Worm (Caenorhabditis elegans): Measurements from ENCODE around the gene fil-2.

fil-2 gene

ce11 chrV:6231902-6232340 is 46.9 kb upstream of the fil-2 start:
- no peak for TF ChIP-seq cebp-1 (GFP tag; IDR thresholded peaks at IDR 0.05)
- peak; percentile 19 for TF ChIP-seq cebp-1 (tag; optimal IDR thresholded peaks at IDR 0.05)
- TF ChIP-seq pha-4 (tag; optimal IDR thresholded peaks at IDR 0.05), result no peak

DNA sequence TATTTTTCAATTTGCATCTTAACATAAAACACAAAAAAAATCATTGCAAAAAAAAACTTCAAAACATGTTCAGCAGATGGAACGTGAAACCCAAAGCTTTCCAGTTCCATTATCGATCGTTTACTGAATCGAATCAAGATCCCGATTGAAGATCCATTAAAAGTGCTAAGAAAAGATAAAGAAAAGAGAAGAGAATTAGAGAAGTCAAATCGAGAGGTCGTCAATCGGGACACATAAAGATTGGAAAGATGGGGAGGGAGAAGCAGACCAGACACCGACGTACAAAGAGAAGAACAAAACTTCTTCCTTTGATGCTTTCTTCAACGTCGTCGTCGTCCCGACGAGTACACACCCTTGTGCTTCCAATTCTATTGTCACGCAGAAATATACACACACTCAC is 45.9 kb upstream of the fil-2 start:
- TF ChIP-seq tbx-9 (tag; optimal IDR thresholded peaks at IDR 0.05; ENCODE audit: borderline replicate concordance) (no peak), ceh-100 (GFP tag; IDR thresholded peaks at IDR 0.05) (no peak), Y56A3A.18 (GFP tag; IDR thresholded peaks at IDR 0.05) (no peak), ceh-91 (GFP tag; IDR thresholded peaks at IDR 0.05) (no peak), hlh-26 (GFP tag; conservative IDR thresholded peaks at IDR 0.05) (no peak), F55B11.4 (tag; optimal IDR thresholded peaks at IDR 0.05; ENCODE audit: borderline replicate concordance, insufficient read depth) (no peak), egl-18 (GFP tag; IDR thresholded peaks at IDR 0.05) (no peak), ceh-58 (GFP tag; IDR thresholded peaks at IDR 0.05) (no peak), gei-17 (GFP tag; optimal IDR thresholded peaks at IDR 0.05) (no peak), rpc-1 (optimal IDR thresholded peaks at IDR 0.05) (no peak), rpc-1 (tag; optimal IDR thresholded peaks at IDR 0.05) (no peak), B0019.2 (GFP tag; conservative IDR thresholded peaks at IDR 0.05) (no peak)

DNA sequence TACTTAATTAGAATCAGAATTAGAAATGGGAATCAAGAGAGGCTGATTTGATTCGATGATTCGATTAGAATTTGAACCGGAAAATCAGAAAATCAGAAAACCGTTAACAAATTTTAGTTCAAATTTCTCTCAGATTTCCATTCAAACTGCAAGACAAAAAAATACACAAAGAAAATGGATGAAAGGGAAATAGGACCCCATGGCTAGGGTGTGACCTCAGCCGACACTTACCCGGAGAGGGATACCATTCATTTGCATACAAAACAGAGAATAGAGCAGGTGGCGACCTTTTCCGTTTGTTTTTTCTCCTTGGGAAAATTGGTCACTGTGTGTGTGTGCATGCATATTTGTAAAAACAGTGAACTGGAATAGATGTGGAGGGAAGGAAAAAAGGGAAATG is 44.9 kb upstream of the fil-2 start:
- no peak for TF ChIP-seq ZK185.1 (tag; optimal IDR thresholded peaks at IDR 0.05; ENCODE audit: poor library complexity, severe bottlenecking)
- no peak for TF ChIP-seq cebp-2 (GFP tag; IDR thresholded peaks at IDR 0.05)
- no peak for TF ChIP-seq pbrm-1 (GFP tag; IDR thresholded peaks at IDR 0.05)
- TF ChIP-seq F57A8.1 (GFP tag; optimal IDR thresholded peaks at IDR 0.05), result no peak
- no peak for TF ChIP-seq sea-2 (GFP tag; IDR thresholded peaks at IDR 0.05)
- no peak for TF ChIP-seq him-1 (tag; optimal IDR thresholded peaks at IDR 0.05)
- no peak for TF ChIP-seq ztf-6 (GFP tag; IDR thresholded peaks at IDR 0.05)
- no peak for TF ChIP-seq mes-4 (tag; optimal IDR thresholded peaks at IDR 0.05)
- no peak for TF ChIP-seq let-607 (tag; optimal IDR thresholded peaks at IDR 0.05)
- no peak for TF ChIP-seq B0336.3 (GFP tag; IDR thresholded peaks at IDR 0.05)
- TF ChIP-seq T26A5.8 (tag; optimal IDR thresholded peaks at IDR 0.05), result no peak
- no peak for TF ChIP-seq egl-44 (GFP tag; IDR thresholded peaks at IDR 0.05)
- no peak for TF ChIP-seq cebp-1 (GFP tag; IDR thresholded peaks at IDR 0.05)
- TF ChIP-seq cebp-1 (tag; optimal IDR thresholded peaks at IDR 0.05), result no peak
- no peak for TF ChIP-seq F52B5.7 (tag; optimal IDR thresholded peaks at IDR 0.05)
- no peak for TF ChIP-seq nfyb-1 (GFP tag; IDR thresholded peaks at IDR 0.05)
- TF ChIP-seq ztf-3 (GFP tag; optimal IDR thresholded peaks at IDR 0.05), result no peak
- TF ChIP-seq lir-1 (GFP tag; conservative IDR thresholded peaks at IDR 0.05), result no peak
- no peak for TF ChIP-seq nfya-2 (GFP tag; IDR thresholded peaks at IDR 0.05)
- TF ChIP-seq mcd-1 (GFP tag; IDR thresholded peaks at IDR 0.05), result no peak

DNA sequence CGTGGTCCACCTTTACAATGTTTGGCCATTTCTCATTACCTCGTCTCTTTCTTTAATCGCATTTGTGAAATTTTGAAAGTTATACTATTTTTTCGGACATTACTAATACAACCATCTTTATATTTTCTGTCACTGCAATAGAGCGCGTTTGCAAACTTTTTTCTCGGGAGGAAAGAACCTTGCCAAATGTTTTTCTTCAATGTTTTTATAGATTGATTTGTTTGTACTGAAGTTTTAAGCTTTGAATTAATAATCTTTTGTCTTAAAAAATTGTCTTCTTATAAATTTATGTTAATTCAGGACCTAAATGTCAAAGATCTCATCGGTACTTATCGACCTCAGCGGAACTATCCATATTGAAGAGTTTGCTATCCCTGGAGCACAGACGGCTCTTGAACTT is 44.0 kb upstream of the fil-2 start, which contains the start of gene K08B12.3:
TSS of gene K08B12.3 (plus strand) at position 301 of the 400 bp plus-strand sequence.
- TF ChIP-seq die-1 (tag; optimal IDR thresholded peaks at IDR 0.05) (no peak), madf-8 (GFP tag; conservative IDR thresholded peaks at IDR 0.05) (no peak), let-526 (GFP tag; IDR thresholded peaks at IDR 0.05) (no peak), B0261.1 (tag; optimal IDR thresholded peaks at IDR 0.05) (no peak), egl-18 (GFP tag; IDR thresholded peaks at IDR 0.05) (no peak), snpc-4 (GFP tag; optimal IDR thresholded peaks at IDR 0.05) (no peak), snpc-4 (tag; optimal IDR thresholded peaks at IDR 0.05) (no peak), bed-2 (GFP tag; IDR thresholded peaks at IDR 0.05) (no peak), Y67H2A.10 (GFP tag; conservative IDR thresholded peaks at IDR 0.05) (no peak), ceh-100 (GFP tag; IDR thresholded peaks at IDR 0.05) (no peak), zfh-2 (GFP tag; conservative IDR thresholded peaks at IDR 0.05) (no peak)
